Fruit fly (Drosophila melanogaster) whole organism, prepupa: ENCODE data around the gene Lmx1a.

Source experiments
- CG4318 ChIP-seq: fragments of 200-800 bp; sonication (Bioruptor generic); optimal IDR thresholded peaks from 3 replicates; lab custom pipeline; 2017; ENCODE audit warnings: missing biosample characterization, mild to moderate bottlenecking, missing genetic modification characterization
- CG6854 ChIP-seq: fragments of 200-800 bp; sonication (Bioruptor generic); optimal IDR thresholded peaks from 2 replicates; lab custom pipeline; 2017; ENCODE audit warnings: missing biosample characterization, mild to moderate bottlenecking, missing genetic modification characterization
- CG8119 ChIP-seq: fragments of 200-800 bp; sonication (Bioruptor generic); IDR thresholded peaks from 3 replicates; pipeline ENCODE4 v1.3.6; 2022; ENCODE audit warnings: missing biosample characterization, missing genetic modification characterization
- Gug ChIP-seq: fragments of 200-800 bp; sonication (Bioruptor generic); IDR thresholded peaks from 2 replicates; pipeline ENCODE4 v1.3.6; 2022; ENCODE audit warnings: missing biosample characterization, missing genetic modification characterization
- Hr38 ChIP-seq: sonication (Bioruptor generic); optimal IDR thresholded peaks from 2 replicates; lab custom pipeline; 2016; ENCODE audit warnings: missing biosample characterization, missing genetic modification characterization
- Hr4 ChIP-seq: fragments of 200-800 bp; sonication (Bioruptor generic); optimal IDR thresholded peaks from 3 replicates; lab custom pipeline; 2016; ENCODE audit warnings: missing biosample characterization, missing genetic modification characterization
- lz ChIP-seq: fragments of 200-800 bp; sonication (Bioruptor generic); optimal IDR thresholded peaks from 3 replicates; lab custom pipeline; 2016; ENCODE audit warnings: missing biosample characterization, missing genetic modification characterization
- net ChIP-seq: fragments of 200-800 bp; sonication (Bioruptor generic); optimal IDR thresholded peaks from 3 replicates; lab custom pipeline; 2016; ENCODE audit warnings: missing biosample characterization, missing genetic modification characterization

DNA sequence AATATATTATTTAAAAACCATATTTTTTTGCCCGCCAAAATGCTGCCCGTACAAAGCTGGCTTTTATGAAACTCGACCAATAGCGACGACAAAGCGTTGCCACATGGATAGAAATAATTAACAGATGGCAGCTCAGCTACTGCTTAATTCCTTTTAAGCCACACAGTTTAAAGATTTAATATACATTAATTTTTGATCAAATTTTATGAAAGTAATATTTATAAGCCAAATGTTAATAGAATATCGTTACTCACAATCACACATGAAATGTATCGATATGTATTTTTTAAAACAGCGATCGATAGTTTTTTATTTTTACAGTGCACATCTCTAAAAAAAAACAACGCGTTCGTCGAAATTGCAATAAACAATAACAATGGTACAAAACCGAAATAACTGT, 7.3 kb downstream of the Lmx1a start, which contains the start of gene CG10418:
- TF ChIP-seq lz (GFP tag; lab: Kevin White, UChicago) = no peak
- no peak for TF ChIP-seq Gug (GFP tag; lab: Robert Waterston, UW)
- no peak for TF ChIP-seq net
- no peak for TF ChIP-seq CG8119 (GFP tag; lab: Robert Waterston, UW)
- no peak for TF ChIP-seq Hr4 (GFP tag; lab: Kevin White, UChicago)
- no peak for TF ChIP-seq Hr38 (GFP tag; lab: Kevin White, UChicago)
- no peak for TF ChIP-seq CG4318 (GFP tag; lab: Kevin White, UChicago)
- no peak for TF ChIP-seq CG6854
